Fruit fly (Drosophila melanogaster) whole organism, embryonic: ENCODE results near the gene Polr1H.
A peak's percentile ranks its signal among the peaks of the same experiment; 100 is the strongest.

ENCODE experiments used
- Blimp-1 ChIP-seq: fragments of 200-800 bp; sonication (Bioruptor generic); optimal IDR thresholded peaks from 3 replicates; lab custom pipeline; 2018; ENCODE audit warnings: missing biosample characterization, missing genetic modification characterization, mild to moderate bottlenecking, moderate library complexity, missing genetic modification reagents
- CG1024 ChIP-seq: fragments of 200-800 bp; sonication (Bioruptor generic); IDR thresholded peaks from 2 replicates; pipeline ENCODE4 v1.3.6; 2022; ENCODE audit warnings: missing biosample characterization, missing genetic modification characterization
- CG10959 ChIP-seq: fragments of 200-800 bp; sonication (Bioruptor generic); IDR thresholded peaks from 2 replicates; pipeline ENCODE4 v1.3.6; 2022; ENCODE audit warnings: missing biosample characterization, missing genetic modification characterization
- CG11560 ChIP-seq: fragments of 200-800 bp; sonication (Bioruptor generic); IDR thresholded peaks from 3 replicates; pipeline ENCODE4 v1.3.6; 2022; ENCODE audit warnings: missing biosample characterization, missing genetic modification characterization
- CG11696 ChIP-seq: fragments of 200-800 bp; sonication (Bioruptor generic); IDR thresholded peaks from 2 replicates; pipeline ENCODE4 v1.3.6; 2022; ENCODE audit warnings: missing biosample characterization, missing genetic modification characterization
- CG15073 ChIP-seq: fragments of 200-800 bp; sonication (Bioruptor generic); optimal IDR thresholded peaks from 2 replicates; lab custom pipeline; 2016; ENCODE audit warnings: missing biosample characterization, missing genetic modification characterization
- CG1602 ChIP-seq: fragments of 200-800 bp; sonication (Bioruptor generic); optimal IDR thresholded peaks from 3 replicates; lab custom pipeline; 2016; ENCODE audit warnings: missing biosample characterization, missing genetic modification characterization
- CG30403 ChIP-seq: fragments of 200-800 bp; sonication (Bioruptor generic); optimal IDR thresholded peaks from 3 replicates; lab custom pipeline; 2016; ENCODE audit warnings: missing biosample characterization, missing genetic modification characterization
- CG32767 ChIP-seq: fragments of 200-800 bp; sonication (Bioruptor generic); IDR thresholded peaks from 2 replicates; pipeline ENCODE4 v1.3.6; 2022; ENCODE audit warnings: missing biosample characterization, missing genetic modification characterization
- CG4360 ChIP-seq: fragments of 200-800 bp; sonication (Bioruptor generic); IDR thresholded peaks from 2 replicates; pipeline ENCODE4 v1.3.6; 2022; ENCODE audit warnings: missing biosample characterization, missing genetic modification characterization
- CG4707 ChIP-seq: fragments of 200-800 bp; sonication (Bioruptor generic); optimal IDR thresholded peaks from 2 replicates; lab custom pipeline; 2018; ENCODE audit warnings: missing biosample characterization, mild to moderate bottlenecking, missing genetic modification characterization, moderate library complexity
- CG6175 ChIP-seq: fragments of 200-800 bp; sonication (Bioruptor generic); IDR thresholded peaks from 3 replicates; pipeline ENCODE4 v1.3.6; 2022; ENCODE audit warnings: missing biosample characterization, missing genetic modification characterization
- CG6791 ChIP-seq: fragments of 200-800 bp; sonication (Bioruptor generic); IDR thresholded peaks from 3 replicates; pipeline ENCODE4 v1.3.6; 2022; ENCODE audit warnings: missing biosample characterization, missing genetic modification characterization; ENCODE audit not compliant: partially characterized antibody
- CG8944 ChIP-seq: fragments of 200-800 bp; sonication (Bioruptor generic); optimal IDR thresholded peaks from 3 replicates; lab custom pipeline; 2016; ENCODE audit warnings: missing biosample characterization, missing genetic modification characterization
- D19B ChIP-seq: fragments of 200-800 bp; sonication (Bioruptor generic); optimal IDR thresholded peaks from 2 replicates; lab custom pipeline; 2017; ENCODE audit warnings: missing biosample characterization, mild to moderate bottlenecking, missing genetic modification characterization
- Deaf1 ChIP-seq: fragments of 200-800 bp; optimal IDR thresholded peaks from 3 replicates; lab custom pipeline; 2019; ENCODE audit warnings: missing biosample characterization, mild to moderate bottlenecking, missing genetic modification characterization, moderate library complexity
- Ets65A ChIP-seq: fragments of 200-800 bp; sonication (Bioruptor generic); peaks from one replicate; lab custom pipeline; 2016; ENCODE audit warnings: missing biosample characterization, missing genetic modification characterization
- GATAe ChIP-seq: fragments of 200-800 bp; sonication (Bioruptor generic); conservative IDR thresholded peaks from 2 replicates; pipeline ENCODE4 v1.3.6; 2022; ENCODE audit warnings: missing biosample characterization, missing genetic modification characterization
- Gsc ChIP-seq: fragments of 200-800 bp; sonication (Bioruptor generic); IDR thresholded peaks from 2 replicates; pipeline ENCODE4 v1.3.6; 2022; ENCODE audit warnings: missing biosample characterization, missing genetic modification characterization
- HLH4C ChIP-seq: fragments of 200-800 bp; sonication (Bioruptor generic); IDR thresholded peaks from 3 replicates; pipeline ENCODE4 v1.3.6; 2022; ENCODE audit warnings: missing biosample characterization, missing genetic modification characterization; ENCODE audit not compliant: partially characterized antibody
- HmgZ ChIP-seq: fragments of 200-800 bp; sonication (Bioruptor generic); optimal IDR thresholded peaks from 2 replicates; lab custom pipeline; 2018; ENCODE audit warnings: missing biosample characterization, mild to moderate bottlenecking, missing genetic modification characterization
- Hr51 ChIP-seq, 2 experiments: fragments of 200-800 bp; sonication (Bioruptor generic); optimal IDR thresholded peaks; 2 replicates in 1 of 2; 3 replicates in 1 of 2; lab custom pipeline; 2016 to 2018; ENCODE audit warnings: missing biosample characterization in 2 of 2, missing genetic modification characterization in 2 of 2, mild to moderate bottlenecking in 1 of 2, moderate library complexity in 1 of 2
- Jarid2 ChIP-seq: fragments of 200-800 bp; sonication (Bioruptor generic); optimal IDR thresholded peaks from 3 replicates; lab custom pipeline; 2017; ENCODE audit warnings: mild to moderate bottlenecking, missing biosample characterization, missing genetic modification reagents, missing genetic modification characterization
- Lim3 ChIP-seq: fragments of 200-800 bp; sonication (Bioruptor generic); IDR thresholded peaks from 2 replicates; pipeline ENCODE4 v1.3.6; 2022; ENCODE audit warnings: missing biosample characterization, missing genetic modification characterization
- Lpt ChIP-seq: fragments of >200 bp; optimal IDR thresholded peaks from 2 replicates; lab custom pipeline; 2018; ENCODE audit warnings: missing biosample characterization, missing genetic modification characterization
- Max ChIP-seq: fragments of 200-800 bp; sonication (Bioruptor generic); optimal IDR thresholded peaks from 2 replicates; lab custom pipeline; 2016; ENCODE audit warnings: missing biosample characterization, mild to moderate bottlenecking, missing genetic modification characterization
- Med ChIP-seq: fragments of 200-800 bp; sonication (Bioruptor generic); peaks from one replicate; lab custom pipeline; 2016; ENCODE audit warnings: missing biosample characterization, missing genetic modification characterization, mild to moderate bottlenecking, inconsistent platforms, moderate library complexity
- NK7.1 ChIP-seq: fragments of 200-800 bp; sonication (Bioruptor generic); optimal IDR thresholded peaks from 3 replicates; lab custom pipeline; 2016; ENCODE audit warnings: missing biosample characterization, missing genetic modification characterization
- Neu2 ChIP-seq: fragments of 200-800 bp; sonication (Bioruptor generic); optimal IDR thresholded peaks from 3 replicates; lab custom pipeline; 2016; ENCODE audit warnings: missing biosample characterization, missing genetic modification characterization, borderline replicate concordance
- Trl ChIP-seq, 3 experiments: fragments of >200 bp in 2 of 3; fragments of 200-800 bp in 1 of 3; sonication (Bioruptor generic) in 1 of 3; optimal IDR thresholded peaks; 2 replicates in 1 of 3; 3 replicates in 2 of 3; lab custom pipeline; 2016 to 2017; ENCODE audit warnings: missing biosample characterization in 1 of 3, missing genetic modification characterization in 1 of 3
- amos ChIP-seq: fragments of 200-800 bp; sonication (Bioruptor generic); IDR thresholded peaks from 2 replicates; pipeline ENCODE4 v1.3.6; 2022; ENCODE audit warnings: missing biosample characterization, missing genetic modification characterization; ENCODE audit not compliant: partially characterized antibody
- ato ChIP-seq: fragments of 200-800 bp; sonication (Bioruptor generic); IDR thresholded peaks from 2 replicates; pipeline ENCODE4 v1.3.6; 2022; ENCODE audit warnings: missing biosample characterization, missing genetic modification characterization; ENCODE audit not compliant: partially characterized antibody
- br ChIP-seq: fragments of >200 bp; optimal IDR thresholded peaks from 2 replicates; lab custom pipeline; 2017
- cato ChIP-seq: fragments of 200-800 bp; sonication (Bioruptor generic); optimal IDR thresholded peaks from 2 replicates; lab custom pipeline; 2016; ENCODE audit warnings: missing biosample characterization, missing genetic modification characterization, borderline replicate concordance
- cg ChIP-seq: fragments of 200-800 bp; sonication (Bioruptor generic); optimal IDR thresholded peaks from 3 replicates; lab custom pipeline; 2019; ENCODE audit warnings: missing biosample characterization, mild to moderate bottlenecking, missing genetic modification characterization, moderate library complexity
- dmrt99B ChIP-seq: fragments of 200-800 bp; sonication (Bioruptor generic); optimal IDR thresholded peaks from 2 replicates; lab custom pipeline; 2018; ENCODE audit warnings: missing biosample characterization, mild to moderate bottlenecking, missing genetic modification characterization, moderate library complexity
- ems ChIP-seq: fragments of 200-800 bp; sonication (Bioruptor generic); optimal IDR thresholded peaks from 3 replicates; lab custom pipeline; 2016; ENCODE audit warnings: missing biosample characterization, missing genetic modification characterization
- exex ChIP-seq: fragments of 200-800 bp; sonication (Bioruptor generic); optimal IDR thresholded peaks from 4 replicates; lab custom pipeline; 2018; ENCODE audit warnings: missing biosample characterization, mild to moderate bottlenecking, missing genetic modification characterization, moderate library complexity
- grn ChIP-seq: fragments of 200-800 bp; sonication (Bioruptor generic); optimal IDR thresholded peaks from 3 replicates; lab custom pipeline; 2017; ENCODE audit warnings: missing biosample characterization, missing genetic modification characterization
- lab ChIP-seq: fragments of 200-800 bp; sonication (Bioruptor generic); optimal IDR thresholded peaks from 3 replicates; lab custom pipeline; 2017; ENCODE audit warnings: missing biosample characterization, missing genetic modification characterization, mild to moderate bottlenecking, moderate library complexity, missing genetic modification reagents
- pros ChIP-seq: fragments of 200-800 bp; sonication (Bioruptor generic); optimal IDR thresholded peaks from 3 replicates; lab custom pipeline; 2019; ENCODE audit warnings: missing biosample characterization, mild to moderate bottlenecking, missing genetic modification characterization, moderate library complexity
- ro ChIP-seq: fragments of 200-800 bp; sonication (Bioruptor generic); IDR thresholded peaks from 2 replicates; pipeline ENCODE4 v1.3.6; 2022; ENCODE audit warnings: missing biosample characterization, missing genetic modification characterization
- slou ChIP-seq: fragments of 200-800 bp; sonication (Bioruptor generic); optimal IDR thresholded peaks from 3 replicates; lab custom pipeline; 2016; ENCODE audit warnings: missing biosample characterization, missing genetic modification characterization
- sug ChIP-seq: fragments of 200-800 bp; optimal IDR thresholded peaks from 2 replicates; lab custom pipeline; 2019; ENCODE audit warnings: missing biosample characterization, mild to moderate bottlenecking, missing genetic modification characterization, moderate library complexity
- unc-4 ChIP-seq: fragments of 200-800 bp; sonication (Bioruptor generic); IDR thresholded peaks from 2 replicates; pipeline ENCODE4 v1.3.6; 2022; ENCODE audit warnings: missing biosample characterization, missing genetic modification characterization; ENCODE audit not compliant: partially characterized antibody
- vfl ChIP-seq: fragments of 200-800 bp; sonication (Bioruptor generic); optimal IDR thresholded peaks from 2 replicates; lab custom pipeline; 2016; ENCODE audit warnings: missing biosample characterization, missing genetic modification characterization
- z ChIP-seq: fragments of 200-800 bp; sonication (Bioruptor generic); IDR thresholded peaks from 3 replicates; pipeline ENCODE4 v1.3.6; 2022; ENCODE audit warnings: missing biosample characterization, missing genetic modification characterization

Gene Polr1H

DNA sequence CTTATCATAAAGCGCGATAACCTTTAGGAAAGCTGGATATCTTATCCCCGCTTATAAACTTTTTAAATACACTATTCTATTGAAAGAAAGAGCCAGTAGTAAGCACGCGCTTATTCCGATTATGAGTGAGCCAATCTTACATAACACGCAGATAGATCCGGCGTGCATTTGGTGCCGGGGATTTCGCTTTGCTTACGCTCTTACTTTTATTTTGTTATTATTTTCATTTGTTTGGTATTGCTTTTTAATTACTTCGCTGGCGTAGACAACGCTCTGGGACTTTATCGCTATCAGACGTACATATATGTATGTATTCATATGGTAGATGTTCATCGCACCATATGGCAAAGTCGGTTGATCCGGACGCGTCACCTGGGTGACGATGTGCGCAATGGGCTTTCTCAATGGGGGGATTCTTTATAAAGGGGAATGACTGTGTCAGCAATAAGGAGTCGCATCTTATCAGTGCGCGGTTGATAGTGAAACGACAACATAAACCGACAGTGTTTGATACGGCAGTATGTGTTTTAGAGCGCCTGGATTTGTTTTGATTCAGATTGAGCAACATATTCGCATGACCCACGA, 36.8 kb downstream of the Polr1H start (continued):
- TF ChIP-seq dmrt99B (tag; lab: Kevin White, UChicago), result no peak
- no peak for TF ChIP-seq CG6175 (GFP tag; lab: Robert Waterston, UW)
- TF ChIP-seq HmgZ (tag; lab: Kevin White, UChicago), result peak; percentile 29

DNA sequence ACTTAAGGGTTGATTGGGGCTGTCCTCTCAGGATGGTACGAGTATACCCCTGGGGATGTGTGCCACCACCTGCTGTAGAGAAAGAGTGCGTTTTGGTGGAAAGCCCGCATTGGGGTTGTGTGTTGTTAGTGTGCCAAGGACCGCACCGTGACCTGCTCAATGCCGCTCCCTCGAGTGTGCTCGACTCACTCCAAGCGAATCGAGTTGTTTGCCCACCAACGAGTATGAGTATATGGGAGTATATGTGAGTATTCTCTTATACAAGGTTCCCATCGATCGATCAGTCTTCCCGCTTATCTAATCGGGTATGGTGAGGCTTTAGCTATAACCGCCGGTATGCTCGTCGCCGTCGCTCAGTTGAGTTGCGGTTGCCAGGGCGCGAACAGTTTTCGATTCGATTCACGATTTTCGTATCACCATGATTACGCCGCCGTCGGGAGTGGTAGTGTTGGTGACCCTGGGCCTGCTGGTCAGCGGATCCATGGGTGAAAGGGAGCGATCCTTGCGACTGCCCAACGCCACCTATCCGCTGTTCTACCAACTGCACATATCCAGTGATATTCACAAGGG, 37.8 kb downstream of the Polr1H start, which contains the start of gene CG5849:
TSS of gene CG5849 (plus strand) at position 356 of the 570 bp plus-strand sequence.
- TF ChIP-seq slou (GFP tag; lab: Kevin White, UChicago), result no peak
- no peak for TF ChIP-seq Lim3 (GFP tag; lab: Robert Waterston, UW)
- TF ChIP-seq sug (tag; lab: Kevin White, UChicago), result peak; percentile 29
- TF ChIP-seq CG32767, result no peak
- no peak for TF ChIP-seq CG30403 (GFP tag; lab: Kevin White, UChicago)
- no peak for TF ChIP-seq unc-4 (GFP tag; lab: Robert Waterston, UW)
- TF ChIP-seq Lpt, result no peak
- peak; percentile 29 for TF ChIP-seq pros (GFP tag; lab: Kevin White, UChicago)
- peak; percentile 68 for TF ChIP-seq GATAe
- TF ChIP-seq Blimp-1 (GFP tag; lab: Kevin White, UChicago), result no peak
- TF ChIP-seq NK7.1 (GFP tag; lab: Kevin White, UChicago), result no peak
- TF ChIP-seq D19B (GFP tag; lab: Kevin White, UChicago), result no peak
- TF ChIP-seq cato (GFP tag; lab: Kevin White, UChicago), result no peak
- peak; percentile 83 for TF ChIP-seq lab (GFP tag; lab: Kevin White, UChicago)
- TF ChIP-seq Hr51 (GFP tag; optimal IDR thresholded peaks at IDR 0.05; lab: Kevin White, UChicago), result no peak
- no peak for TF ChIP-seq ems (GFP tag; lab: Kevin White, UChicago)
- TF ChIP-seq CG4707 (GFP tag; lab: Kevin White, UChicago), result no peak
- no peak for TF ChIP-seq HLH4C (GFP tag; lab: Robert Waterston, UW)
- TF ChIP-seq CG6791 (GFP tag; lab: Robert Waterston, UW), result 0 out of 3 replicates have a peak, but pooled peaks have one; percentile 32
- no peak for TF ChIP-seq Gsc (GFP tag; lab: Robert Waterston, UW)
- TF ChIP-seq CG10959 (GFP tag; lab: Robert Waterston, UW), result no peak
- TF ChIP-seq br (lab: Kevin White, UChicago), result no peak
- TF ChIP-seq Max, result no peak
- no peak for TF ChIP-seq CG1024 (GFP tag; lab: Robert Waterston, UW)
- no peak for TF ChIP-seq CG11560
- peak; percentile 10 for TF ChIP-seq cg (GFP tag; lab: Kevin White, UChicago)
- peak; percentile 4 for TF ChIP-seq CG15073 (GFP tag; lab: Kevin White, UChicago)
- TF ChIP-seq ato (GFP tag; lab: Robert Waterston, UW), result 0 out of 2 replicates have a peak, but pooled peaks have one; percentile 26
- no peak for TF ChIP-seq CG1602 (GFP tag; lab: Kevin White, UChicago)
- TF ChIP-seq vfl (GFP tag; lab: Kevin White, UChicago), result no peak
- TF ChIP-seq Ets65A, result peak; percentile 43
- peak; percentile 6 to 14 for TF ChIP-seq Trl (optimal IDR thresholded peaks at IDR 0.05; lab: Kevin White, UChicago)
- no peak for TF ChIP-seq Trl (GFP tag; optimal IDR thresholded peaks at IDR 0.05; lab: Kevin White, UChicago)
- TF ChIP-seq CG11696, result no peak
- no peak for TF ChIP-seq ro (GFP tag; lab: Robert Waterston, UW)
- TF ChIP-seq Jarid2, result peak; percentile 80
- TF ChIP-seq grn (GFP tag; lab: Kevin White, UChicago), result peak; percentile 67
- TF ChIP-seq CG8944 (GFP tag; lab: Kevin White, UChicago), result no peak
- no peak for TF ChIP-seq Neu2
- TF ChIP-seq Med (GFP tag; lab: Kevin White, UChicago), result peak; percentile 50
- TF ChIP-seq z (GFP tag; lab: Robert Waterston, UW), result peak; percentile 92
- peak; percentile 33; the same call in 1 of the 2 replicates for TF ChIP-seq amos (GFP tag; lab: Robert Waterston, UW)
- TF ChIP-seq CG4360 (GFP tag; lab: Robert Waterston, UW), result no peak
- peak; percentile 10 for TF ChIP-seq Deaf1 (tag; lab: Kevin White, UChicago)
- peak; percentile 26 for TF ChIP-seq exex (tag; lab: Kevin White, UChicago)
